Fruit fly (Drosophila melanogaster): ENCODE measurements around the gene CG3223.

CG3223 gene

DNA sequence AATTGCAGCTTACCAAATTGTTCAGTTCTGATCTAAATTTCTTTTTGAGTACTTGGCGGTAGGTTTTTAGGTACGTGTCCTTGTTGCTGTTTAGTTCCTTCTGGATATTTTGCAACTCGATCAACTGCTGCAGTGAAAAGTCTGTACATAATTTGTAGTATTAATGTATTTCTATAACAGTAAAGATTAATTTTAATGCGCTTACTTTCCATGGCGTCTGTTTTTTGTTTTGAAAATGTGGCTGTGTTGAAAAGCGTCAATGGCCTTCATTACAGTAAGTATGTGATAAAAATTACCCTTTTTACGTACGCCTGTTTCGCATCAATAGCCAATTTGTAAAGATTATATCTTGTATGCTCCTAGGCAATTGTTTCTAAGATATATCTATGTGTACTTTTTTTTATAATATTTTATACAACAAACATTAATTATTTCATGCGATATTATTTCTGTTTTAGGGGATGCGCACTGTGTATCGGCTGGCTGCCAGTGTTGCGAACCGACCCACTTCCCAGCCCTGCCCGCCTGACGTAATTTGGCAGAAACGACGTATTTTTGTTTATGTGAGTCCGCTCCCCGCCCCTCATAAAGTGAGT lies 8.0 kb upstream of the CG3223 start, which contains the start of the genes Kmn2 and CG2698 (continued):
- TF ChIP-seq fu2 (GFP tag; optimal IDR thresholded peaks at IDR 0.05) (peak; percentile 52), Hr78 (GFP tag; optimal IDR thresholded peaks at IDR 0.05) (peak in 1 of 2 experiments; percentile 67), Sry-β (GFP tag; optimal IDR thresholded peaks at IDR 0.05) (peak; percentile 40), CHES-1-like (GFP tag; optimal IDR thresholded peaks at IDR 0.05) (peak; percentile 64), CG13296 (GFP tag; optimal IDR thresholded peaks at IDR 0.05) (peak; percentile 93), Ets97D (GFP tag; optimal IDR thresholded peaks at IDR 0.05) (peak; percentile 60), gsb-n (tag; optimal IDR thresholded peaks at IDR 0.05) (peak; percentile 94), corto (GFP tag; optimal IDR thresholded peaks at IDR 0.05) (peak; percentile 84), E2f2 (GFP tag; IDR thresholded peaks at IDR 0.05) (peak; percentile 92), gcm (GFP tag; optimal IDR thresholded peaks at IDR 0.05) (peak; percentile 93), D (optimal IDR thresholded peaks at IDR 0.05) (no peak), D (GFP tag; optimal IDR thresholded peaks at IDR 0.05) (peak; percentile 91), shn (GFP tag; optimal IDR thresholded peaks at IDR 0.05) (peak; percentile 74), Sox102F (GFP tag; optimal IDR thresholded peaks at IDR 0.05) (peak; percentile 94), Nf-YC (tag; optimal IDR thresholded peaks at IDR 0.05) (peak; percentile 84), CG13287 (GFP tag; IDR thresholded peaks at IDR 0.05; ENCODE audit: partially characterized antibody) (peak; percentile 74), CrebB (tag; optimal IDR thresholded peaks at IDR 0.05) (peak; percentile 88), H2.0 (GFP tag; IDR thresholded peaks at IDR 0.05) (peak; percentile 98), Xrp1 (GFP tag; IDR thresholded peaks at IDR 0.05) (peak; percentile 99), CG11456 (GFP tag; IDR thresholded peaks at IDR 0.05) (peak; percentile 97), nerfin-1 (tag; optimal IDR thresholded peaks at IDR 0.05) (peak; percentile 88), Bdp1 (GFP tag; optimal IDR thresholded peaks at IDR 0.05) (peak; percentile 74), ftz-f1 (GFP tag; optimal IDR thresholded peaks at IDR 0.05) (peak; percentile 84), PHDP (tag; optimal IDR thresholded peaks at IDR 0.05) (peak; percentile 94), ap (GFP tag; IDR thresholded peaks at IDR 0.05) (peak; percentile 96), Blimp-1 (GFP tag; optimal IDR thresholded peaks at IDR 0.05) (peak; percentile 92), Lpt (GFP tag; optimal IDR thresholded peaks at IDR 0.05) (no peak), CG12236 (GFP tag; optimal IDR thresholded peaks at IDR 0.05) (peak; percentile 49), CG14050 (GFP tag; IDR thresholded peaks at IDR 0.05) (peak; percentile 97), fd3F (GFP tag; optimal IDR thresholded peaks at IDR 0.05) (peak; percentile 95), Mrtf (GFP tag; IDR thresholded peaks at IDR 0.05) (peak; percentile 97), CG8924 (tag; optimal IDR thresholded peaks at IDR 0.05) (peak; percentile 95), CG2202 (tag; optimal IDR thresholded peaks at IDR 0.05) (peak; percentile 88), mirr (GFP tag; optimal IDR thresholded peaks at IDR 0.05) (peak; percentile 78), Xbp1 (GFP tag; optimal IDR thresholded peaks at IDR 0.05) (peak; percentile 97), otp (GFP tag; IDR thresholded peaks at IDR 0.05) (peak; percentile 97), oc (tag; optimal IDR thresholded peaks at IDR 0.05) (peak; percentile 94), peb (GFP tag; IDR thresholded peaks at IDR 0.05) (peak; percentile 95), CG1602 (GFP tag; optimal IDR thresholded peaks at IDR 0.05) (peak; percentile 97), zfh1 (GFP tag; IDR thresholded peaks at IDR 0.05) (peak; percentile 98), bowl (GFP tag; IDR thresholded peaks at IDR 0.05) (peak; percentile 93), CG18476 (GFP tag; optimal IDR thresholded peaks at IDR 0.05) (peak; percentile 95), Optix (GFP tag; IDR thresholded peaks at IDR 0.05) (peak; percentile 95), CG6765 (GFP tag; optimal IDR thresholded peaks at IDR 0.05) (peak; percentile 88), CG13775 (GFP tag; optimal IDR thresholded peaks at IDR 0.05) (peak; percentile 94), HLH3B (GFP tag; IDR thresholded peaks at IDR 0.05) (peak; percentile 98)
